Fruit fly (Drosophila melanogaster) whole organism, embryonic: ENCODE data around the gene GstO3.

Source experiments
- Blimp-1 ChIP-seq: fragments of 200-800 bp; sonication (Bioruptor generic); optimal IDR thresholded peaks from 3 replicates; lab custom pipeline; 2018; ENCODE audit warnings: missing biosample characterization, missing genetic modification characterization, mild to moderate bottlenecking, moderate library complexity, missing genetic modification reagents
- CG10274 ChIP-seq: fragments of 200-800 bp; sonication (Bioruptor generic); optimal IDR thresholded peaks from 3 replicates; lab custom pipeline; 2017; ENCODE audit warnings: missing biosample characterization, mild to moderate bottlenecking, missing genetic modification characterization
- CG10321 ChIP-seq: fragments of 200-800 bp; sonication (Bioruptor generic); IDR thresholded peaks from 2 replicates; pipeline ENCODE4 v1.3.6; 2022; ENCODE audit warnings: missing biosample characterization, missing genetic modification characterization
- CG11093 ChIP-seq: fragments of 200-800 bp; sonication (Bioruptor generic); IDR thresholded peaks from 3 replicates; pipeline ENCODE4 v1.3.6; 2022; ENCODE audit warnings: missing biosample characterization, missing genetic modification characterization
- CG11723 ChIP-seq: fragments of 200-800 bp; sonication (Bioruptor generic); optimal IDR thresholded peaks from 2 replicates; lab custom pipeline; 2017; ENCODE audit warnings: missing biosample characterization, mild to moderate bottlenecking, missing genetic modification characterization
- CG12769 ChIP-seq: fragments of 200-800 bp; sonication (Bioruptor generic); optimal IDR thresholded peaks from 2 replicates; lab custom pipeline; 2019; ENCODE audit warnings: missing biosample characterization, mild to moderate bottlenecking, missing genetic modification characterization, moderate library complexity
- CG17912 ChIP-seq: fragments of 200-800 bp; sonication (Bioruptor generic); optimal IDR thresholded peaks from 2 replicates; lab custom pipeline; 2018; ENCODE audit warnings: missing biosample characterization, mild to moderate bottlenecking, missing genetic modification characterization
- CG18011 ChIP-seq: fragments of 200-800 bp; sonication (Bioruptor generic); optimal IDR thresholded peaks from 2 replicates; lab custom pipeline; 2017; ENCODE audit warnings: missing biosample characterization, missing genetic modification characterization, mild to moderate bottlenecking, moderate library complexity, missing genotype
- CG2129 ChIP-seq: fragments of 200-800 bp; sonication (Bioruptor generic); IDR thresholded peaks from 2 replicates; pipeline ENCODE4 v1.3.6; 2022; ENCODE audit warnings: missing biosample characterization, missing genetic modification characterization; ENCODE audit not compliant: partially characterized antibody
- CG2875 ChIP-seq: fragments of 200-800 bp; sonication (Bioruptor generic); optimal IDR thresholded peaks from 2 replicates; lab custom pipeline; 2017; ENCODE audit warnings: missing biosample characterization, mild to moderate bottlenecking, missing genetic modification characterization, missing genetic modification reagents
- CG34376 ChIP-seq: fragments of 200-800 bp; sonication (Bioruptor generic); optimal IDR thresholded peaks from 2 replicates; lab custom pipeline; 2018; ENCODE audit warnings: missing biosample characterization, mild to moderate bottlenecking, missing genetic modification characterization
- CG4328 ChIP-seq: fragments of 200-800 bp; sonication (Bioruptor generic); optimal IDR thresholded peaks from 3 replicates; lab custom pipeline; 2017; ENCODE audit warnings: missing biosample characterization, missing genetic modification reagents, missing genetic modification characterization
- CG8281 ChIP-seq: fragments of 200-800 bp; sonication (Bioruptor generic); optimal IDR thresholded peaks from 2 replicates; lab custom pipeline; 2018; ENCODE audit warnings: missing biosample characterization, mild to moderate bottlenecking, missing genetic modification characterization, moderate library complexity
- CG9437 ChIP-seq: fragments of 200-800 bp; sonication (Bioruptor generic); optimal IDR thresholded peaks from 2 replicates; lab custom pipeline; 2018; ENCODE audit warnings: missing biosample characterization, mild to moderate bottlenecking, missing genetic modification characterization
- D ChIP-seq, 2 experiments: fragments of 200-800 bp in 1 of 2; fragments of >200 bp in 1 of 2; sonication (Bioruptor generic) in 1 of 2; optimal IDR thresholded peaks; 2 replicates in 1 of 2; 3 replicates in 1 of 2; lab custom pipeline; 2017; ENCODE audit warnings: mild to moderate bottlenecking in 1 of 2, missing biosample characterization in 1 of 2, missing genetic modification characterization in 1 of 2, missing genetic modification reagents in 1 of 2
- Deaf1 ChIP-seq: fragments of 200-800 bp; optimal IDR thresholded peaks from 3 replicates; lab custom pipeline; 2019; ENCODE audit warnings: missing biosample characterization, mild to moderate bottlenecking, missing genetic modification characterization, moderate library complexity
- Dll ChIP-seq: fragments of 200-800 bp; sonication (Bioruptor generic); IDR thresholded peaks from 4 replicates; pipeline ENCODE4 v1.3.6; 2022; ENCODE audit warnings: missing biosample characterization, missing genetic modification characterization; ENCODE audit not compliant: partially characterized antibody
- GATAe ChIP-seq: fragments of 200-800 bp; sonication (Bioruptor generic); conservative IDR thresholded peaks from 2 replicates; pipeline ENCODE4 v1.3.6; 2022; ENCODE audit warnings: missing biosample characterization, missing genetic modification characterization
- Hr39 ChIP-seq: fragments of >200 bp; optimal IDR thresholded peaks from 2 replicates; lab custom pipeline; 2017
- Med ChIP-seq: fragments of 200-800 bp; sonication (Bioruptor generic); peaks from one replicate; lab custom pipeline; 2016; ENCODE audit warnings: missing biosample characterization, missing genetic modification characterization, mild to moderate bottlenecking, inconsistent platforms, moderate library complexity
- NfI ChIP-seq: fragments of 200-800 bp; sonication (Bioruptor generic); optimal IDR thresholded peaks from 3 replicates; lab custom pipeline; 2018; ENCODE audit warnings: missing biosample characterization, mild to moderate bottlenecking, missing genetic modification characterization, moderate library complexity
- Oli ChIP-seq: fragments of 200-800 bp; sonication (Bioruptor generic); optimal IDR thresholded peaks from 2 replicates; lab custom pipeline; 2018; ENCODE audit warnings: missing biosample characterization, mild to moderate bottlenecking, missing genetic modification characterization, moderate library complexity
- PHDP ChIP-seq: fragments of 200-800 bp; sonication (Bioruptor generic); optimal IDR thresholded peaks from 3 replicates; lab custom pipeline; 2018; ENCODE audit warnings: missing biosample characterization, mild to moderate bottlenecking, missing genetic modification characterization, moderate library complexity
- Pdp1 ChIP-seq, 2 experiments: fragments of 200-800 bp; sonication (Bioruptor generic); optimal IDR thresholded peaks; 3 replicates each; lab custom pipeline; 2016; ENCODE audit warnings: missing biosample characterization in 2 of 2, missing genetic modification characterization in 2 of 2, mild to moderate bottlenecking in 1 of 2, moderate library complexity in 1 of 2
- Ravus ChIP-seq: fragments of 200-800 bp; sonication (Bioruptor generic); IDR thresholded peaks from 2 replicates; pipeline ENCODE4 v1.3.6; 2022; ENCODE audit warnings: missing biosample characterization, missing genetic modification characterization
- TFAM ChIP-seq: fragments of 200-800 bp; sonication (Bioruptor generic); optimal IDR thresholded peaks from 2 replicates; lab custom pipeline; 2017; ENCODE audit warnings: missing biosample characterization, missing genetic modification characterization, inconsistent platforms
- Taf1 ChIP-seq: fragments of 200-800 bp; sonication (Bioruptor generic); IDR thresholded peaks from 2 replicates; pipeline ENCODE4 v1.3.6; 2022; ENCODE audit warnings: missing biosample characterization, missing genetic modification characterization
- aop ChIP-seq: fragments of 200-800 bp; sonication (Bioruptor generic); IDR thresholded peaks from 2 replicates; pipeline ENCODE4 v1.3.6; 2022; ENCODE audit warnings: missing biosample characterization, missing genetic modification characterization
- ara ChIP-seq: fragments of 200-800 bp; sonication (Bioruptor generic); IDR thresholded peaks from 2 replicates; pipeline ENCODE4 v1.3.6; 2022; ENCODE audit warnings: missing biosample characterization, missing genetic modification characterization
- cad ChIP-seq: fragments of >200 bp; optimal IDR thresholded peaks from 2 replicates; lab custom pipeline; 2017; ENCODE audit warnings: missing biosample characterization, missing genetic modification characterization
- chinmo ChIP-seq: fragments of 200-800 bp; sonication (Bioruptor generic); IDR thresholded peaks from 4 replicates; pipeline ENCODE4 v1.3.6; 2022; ENCODE audit warnings: missing biosample characterization, missing genetic modification characterization; ENCODE audit not compliant: partially characterized antibody
- ci ChIP-seq: fragments of 200-800 bp; sonication (Bioruptor generic); IDR thresholded peaks from 3 replicates; pipeline ENCODE4 v1.3.6; 2022; ENCODE audit warnings: missing biosample characterization, missing genetic modification characterization
- cwo ChIP-seq: fragments of 200-800 bp; sonication (Bioruptor generic); optimal IDR thresholded peaks from 3 replicates; lab custom pipeline; 2017; ENCODE audit warnings: missing biosample characterization, missing genetic modification characterization, mild to moderate bottlenecking, moderate library complexity, missing genetic modification reagents
- disco-r ChIP-seq: fragments of 200-800 bp; sonication (Bioruptor generic); optimal IDR thresholded peaks from 2 replicates; lab custom pipeline; 2016; ENCODE audit warnings: missing biosample characterization, missing genetic modification characterization
- exex ChIP-seq: fragments of 200-800 bp; sonication (Bioruptor generic); optimal IDR thresholded peaks from 4 replicates; lab custom pipeline; 2018; ENCODE audit warnings: missing biosample characterization, mild to moderate bottlenecking, missing genetic modification characterization, moderate library complexity
- ftz-f1 ChIP-seq: fragments of 200-800 bp; sonication (Bioruptor generic); optimal IDR thresholded peaks from 2 replicates; lab custom pipeline; 2016; ENCODE audit warnings: missing biosample characterization, missing genetic modification characterization
- grn ChIP-seq: fragments of 200-800 bp; sonication (Bioruptor generic); optimal IDR thresholded peaks from 3 replicates; lab custom pipeline; 2017; ENCODE audit warnings: missing biosample characterization, missing genetic modification characterization
- hkb ChIP-seq, 2 experiments: fragments of 200-800 bp in 1 of 2; fragments of >200 bp in 1 of 2; sonication (Bioruptor generic) in 1 of 2; IDR thresholded peaks in 1 of 2; optimal IDR thresholded peaks in 1 of 2; 2 replicates each; pipeline versions ENCODE4 v1.3.6 to Lab custom; 2017 to 2022; ENCODE audit warnings: missing biosample characterization in 1 of 2, missing genetic modification characterization in 1 of 2
- mirr ChIP-seq: fragments of 200-800 bp; sonication (Bioruptor generic); optimal IDR thresholded peaks from 3 replicates; lab custom pipeline; 2018; ENCODE audit warnings: missing biosample characterization, mild to moderate bottlenecking, missing genetic modification characterization
- schlank ChIP-seq: fragments of 200-800 bp; sonication (Bioruptor generic); optimal IDR thresholded peaks from 2 replicates; lab custom pipeline; 2018; ENCODE audit warnings: missing biosample characterization, mild to moderate bottlenecking, missing genetic modification characterization
- sd ChIP-seq: fragments of 200-800 bp; sonication (Bioruptor generic); optimal IDR thresholded peaks from 3 replicates; lab custom pipeline; 2018; ENCODE audit warnings: missing biosample characterization, mild to moderate bottlenecking, missing genetic modification characterization, moderate library complexity
- sna ChIP-seq: fragments of 200-800 bp; sonication (Bioruptor generic); IDR thresholded peaks from 2 replicates; pipeline ENCODE4 v1.3.6; 2022; ENCODE audit warnings: missing biosample characterization, missing genetic modification characterization; ENCODE audit not compliant: partially characterized antibody
- sr ChIP-seq: fragments of 200-800 bp; sonication (Bioruptor generic); IDR thresholded peaks from 3 replicates; pipeline ENCODE4 v1.3.6; 2022; ENCODE audit warnings: missing biosample characterization, missing genetic modification characterization
- sug ChIP-seq: fragments of 200-800 bp; optimal IDR thresholded peaks from 2 replicates; lab custom pipeline; 2019; ENCODE audit warnings: missing biosample characterization, mild to moderate bottlenecking, missing genetic modification characterization, moderate library complexity
- tll ChIP-seq, 2 experiments: fragments of 200-800 bp in 1 of 2; fragments of >200 bp in 1 of 2; sonication (Bioruptor generic) in 1 of 2; optimal IDR thresholded peaks; 2 replicates each; lab custom pipeline; 2017 to 2019; ENCODE audit warnings: missing biosample characterization in 2 of 2, missing genetic modification characterization in 2 of 2, mild to moderate bottlenecking in 1 of 2, moderate library complexity in 1 of 2
- twi ChIP-seq: fragments of 200-800 bp; optimal IDR thresholded peaks from 2 replicates; lab custom pipeline; 2019; ENCODE audit warnings: missing biosample characterization, mild to moderate bottlenecking, missing genetic modification characterization, moderate library complexity

GstO3 gene

dm6 chr3L:8554024-8554642 is 35.4 kb downstream of the GstO3 start:
- TF ChIP-seq CG9437 (GFP tag; lab: Kevin White, UChicago) (no peak), CG34376 (GFP tag; lab: Kevin White, UChicago) (peak; percentile 19), mirr (GFP tag; lab: Kevin White, UChicago) (peak; percentile 49), tll (GFP tag; optimal IDR thresholded peaks at IDR 0.05; lab: Kevin White, UChicago) (peak in 1 of 2 experiments; percentile 23), D (optimal IDR thresholded peaks at IDR 0.05; lab: Kevin White, UChicago) (no peak), D (GFP tag; optimal IDR thresholded peaks at IDR 0.05; lab: Kevin White, UChicago) (no peak), CG2875 (no peak), aop (no peak), CG10274 (no peak), Ravus (GFP tag; lab: Robert Waterston, UW) (no peak), cad (GFP tag; lab: Kevin White, UChicago) (peak; percentile 60), disco-r (GFP tag; lab: Kevin White, UChicago) (no peak), CG8281 (no peak), sug (tag; lab: Kevin White, UChicago) (peak; percentile 66), CG10321 (GFP tag; lab: Robert Waterston, UW) (no peak), Med (GFP tag; lab: Kevin White, UChicago) (peak; percentile 76), GATAe (GFP tag; lab: Robert Waterston, UW) (peak; percentile 42; the same call in 1 of the 2 replicates), hkb (optimal IDR thresholded peaks at IDR 0.05; lab: Kevin White, UChicago) (no peak), hkb (GFP tag; IDR thresholded peaks at IDR 0.05; lab: Robert Waterston, UW) (0 out of 2 replicates have a peak, but pooled peaks have one; percentile 17), Pdp1 (GFP tag; optimal IDR thresholded peaks at IDR 0.05; lab: Kevin White, UChicago) (peak in 1 of 2 experiments; percentile 62), CG2129 (no peak), twi (peak; percentile 83), schlank (no peak), chinmo (GFP tag; lab: Robert Waterston, UW) (peak; percentile 89), cwo (peak; percentile 76), CG18011 (GFP tag; lab: Kevin White, UChicago) (no peak), sd (tag; lab: Kevin White, UChicago) (peak; percentile 68), Hr39 (lab: Kevin White, UChicago) (no peak), PHDP (no peak), sna (GFP tag; lab: Robert Waterston, UW) (no peak), Deaf1 (tag; lab: Kevin White, UChicago) (peak; percentile 19), ci (GFP tag; lab: Robert Waterston, UW) (peak; percentile 27; the same call in 1 of the 3 replicates), CG4328 (no peak), TFAM (GFP tag; lab: Kevin White, UChicago) (no peak), exex (tag; lab: Kevin White, UChicago) (peak; percentile 57), CG17912 (GFP tag; lab: Kevin White, UChicago) (no peak), NfI (GFP tag; lab: Kevin White, UChicago) (no peak), CG11093 (no peak), grn (GFP tag; lab: Kevin White, UChicago) (peak; percentile 26), Oli (tag; lab: Kevin White, UChicago) (no peak), CG11723 (GFP tag; lab: Kevin White, UChicago) (no peak), ftz-f1 (peak; percentile 74), Dll (GFP tag; lab: Robert Waterston, UW) (no peak), Blimp-1 (peak; percentile 72), Taf1 (GFP tag; lab: Robert Waterston, UW) (no peak), CG12769 (tag; lab: Kevin White, UChicago) (peak; percentile 13), ara (GFP tag; lab: Robert Waterston, UW) (0 out of 2 replicates have a peak, but pooled peaks have one; percentile 43), sr (GFP tag; lab: Robert Waterston, UW) (peak; percentile 94)
- TF ChIP-seq, all 482 proteins: peak for 22
